Worm (Caenorhabditis elegans): ENCODE measurements around the gene dbl-1.

Gene dbl-1

ce11 chrV:6799564-6799963 lies 41.6 kb downstream of the dbl-1 start, which contains the start of gene dmsr-9:
Gene dmsr-9, minus strand, starts transcription at chrV:6799664.
- TF ChIP-seq spr-3 (GFP tag; optimal IDR thresholded peaks at IDR 0.05) (no peak), ama-1 (optimal IDR thresholded peaks at IDR 0.05) (no peak), hlh-30 (tag; optimal IDR thresholded peaks at IDR 0.05; ENCODE audit: insufficient read depth) (no peak), saeg-2 (GFP tag; IDR thresholded peaks at IDR 0.05) (no peak), dpl-1 (GFP tag; optimal IDR thresholded peaks at IDR 0.05) (no peak), cey-2 (tag; optimal IDR thresholded peaks at IDR 0.05; ENCODE audit: borderline replicate concordance, insufficient read depth) (no peak), zag-1 (tag; optimal IDR thresholded peaks at IDR 0.05) (no peak), nhr-11 (tag; optimal IDR thresholded peaks at IDR 0.05) (no peak), mes-2 (tag; optimal IDR thresholded peaks at IDR 0.05; ENCODE audit: poor library complexity, severe bottlenecking) (no peak), jun-1 (tag; optimal IDR thresholded peaks at IDR 0.05) (no peak), ceh-82 (tag; optimal IDR thresholded peaks at IDR 0.05) (no peak), madf-5 (GFP tag; IDR thresholded peaks at IDR 0.05) (no peak), nhr-25 (tag; optimal IDR thresholded peaks at IDR 0.05; ENCODE audit: borderline replicate concordance, insufficient read depth) (no peak), lim-7 (GFP tag; IDR thresholded peaks at IDR 0.05) (no peak)

- no peak for TF ChIP-seq nhr-11 (tag; optimal IDR thresholded peaks at IDR 0.05)
- peak; percentile 3 for TF ChIP-seq aha-1 (tag)
Observed at ce11 chrV:6801850-6802249, 43.9 kb downstream of the dbl-1 start, which contains the start of gene dmsr-10. Gene dmsr-10, minus strand, starts transcription at chrV:6801950.

ce11 chrV:6803992-6804391 lies 46.1 kb downstream of the dbl-1 start, which contains the start of gene dmsr-11:
Gene dmsr-11, minus strand, starts transcription at chrV:6804092.
- TF ChIP-seq snpc-1.2 (GFP tag; IDR thresholded peaks at IDR 0.05), result no peak
- no peak for TF ChIP-seq R02D3.7 (tag; optimal IDR thresholded peaks at IDR 0.05)
- no peak for TF ChIP-seq ztf-7 (tag; optimal IDR thresholded peaks at IDR 0.05)
- TF ChIP-seq snpc-4 (tag; optimal IDR thresholded peaks at IDR 0.05), result no peak
- TF ChIP-seq dpl-1 (GFP tag; optimal IDR thresholded peaks at IDR 0.05), result no peak
- no peak for TF ChIP-seq duxl-1 (tag; optimal IDR thresholded peaks at IDR 0.05; ENCODE audit: poor library complexity)

- TF ChIP-seq rbr-2 (tag; optimal IDR thresholded peaks at IDR 0.05), result no peak
- TF ChIP-seq snpc-1.2 (GFP tag; IDR thresholded peaks at IDR 0.05), result no peak
- TF ChIP-seq zip-11 (GFP tag; IDR thresholded peaks at IDR 0.05), result no peak
- no peak for TF ChIP-seq lir-3 (tag; optimal IDR thresholded peaks at IDR 0.05)
- no peak for TF ChIP-seq dmd-6 (GFP tag; IDR thresholded peaks at IDR 0.05)
- no peak for TF ChIP-seq ztf-11 (tag; optimal IDR thresholded peaks at IDR 0.05)
- TF ChIP-seq F49E8.2 (tag; optimal IDR thresholded peaks at IDR 0.05; ENCODE audit: borderline replicate concordance), result no peak
- TF ChIP-seq nhr-76 (tag; optimal IDR thresholded peaks at IDR 0.05), result no peak
- TF ChIP-seq spr-3 (GFP tag; optimal IDR thresholded peaks at IDR 0.05), result no peak
- no peak for TF ChIP-seq arid-1 (GFP tag; conservative IDR thresholded peaks at IDR 0.05)
- TF ChIP-seq zag-1 (tag; optimal IDR thresholded peaks at IDR 0.05), result no peak
- no peak for TF ChIP-seq daf-8 (GFP tag; IDR thresholded peaks at IDR 0.05)
- no peak for TF ChIP-seq zfp-3 (GFP tag; conservative IDR thresholded peaks at IDR 0.05)
- no peak for TF ChIP-seq T20F7.1 (GFP tag; optimal IDR thresholded peaks at IDR 0.05)
- TF ChIP-seq F44E2.7 (GFP tag; IDR thresholded peaks at IDR 0.05), result no peak
- no peak for TF ChIP-seq R02D3.7 (tag; optimal IDR thresholded peaks at IDR 0.05)
- TF ChIP-seq egl-43 (GFP tag; IDR thresholded peaks at IDR 0.05), result no peak
- no peak for TF ChIP-seq gei-8 (GFP tag; optimal IDR thresholded peaks at IDR 0.05)
- TF ChIP-seq unc-62 (GFP tag; optimal IDR thresholded peaks at IDR 0.05 in 1 of 2), result no peak
- TF ChIP-seq unc-62 (tag; optimal IDR thresholded peaks at IDR 0.05), result no peak
Observed at ce11 chrV:6806340-6806739, 48.4 kb downstream of the dbl-1 start, which contains the start of gene dmsr-12. Gene dmsr-12, minus strand, starts transcription at chrV:6806440.
